Worm (Caenorhabditis elegans): ENCODE data around the gene C27F2.9.

C27F2.9 gene

ce11 chrIII:4930154-4930679, 32.6 kb downstream of the C27F2.9 start, which contains the start of gene set-2 (continued):
- TF ChIP-seq ces-1 (GFP tag; optimal IDR thresholded peaks at IDR 0.05) (no peak), blmp-1 (tag; optimal IDR thresholded peaks at IDR 0.05) (peak; percentile 44), nhr-47 (tag; optimal IDR thresholded peaks at IDR 0.05) (peak; percentile 81), nhr-20 (tag; optimal IDR thresholded peaks at IDR 0.05) (peak; percentile 65), nhr-90 (tag; optimal IDR thresholded peaks at IDR 0.05; ENCODE audit: poor library complexity) (peak; percentile 87), ceh-90 (tag; optimal IDR thresholded peaks at IDR 0.05) (peak; percentile 91), ztf-11 (tag; optimal IDR thresholded peaks at IDR 0.05) (peak in 1 of 2 experiments; percentile 88), nhr-84 (tag; optimal IDR thresholded peaks at IDR 0.05) (no peak), mab-9 (GFP tag; IDR thresholded peaks at IDR 0.05) (no peak), vab-15 (tag; optimal IDR thresholded peaks at IDR 0.05) (no peak), nhr-19 (GFP tag; conservative IDR thresholded peaks at IDR 0.05) (peak; percentile 76), ama-1 (optimal IDR thresholded peaks at IDR 0.05) (no peak), ceh-88 (GFP tag; IDR thresholded peaks at IDR 0.05) (no peak), tlp-1 (tag; optimal IDR thresholded peaks at IDR 0.05) (no peak), lin-14 (GFP tag; optimal IDR thresholded peaks at IDR 0.05) (peak; percentile 63), nhr-71 (tag; optimal IDR thresholded peaks at IDR 0.05) (peak; percentile 84), lsy-2 (tag; optimal IDR thresholded peaks at IDR 0.05) (peak; percentile 62 to 76), mef-2 (tag; optimal IDR thresholded peaks at IDR 0.05) (no peak), hpl-2 (GFP tag; optimal IDR thresholded peaks at IDR 0.05) (no peak), lin-13 (GFP tag; optimal IDR thresholded peaks at IDR 0.05) (peak; percentile 39), jun-1 (tag; optimal IDR thresholded peaks at IDR 0.05) (peak; percentile 24), fkh-10 (GFP tag; optimal IDR thresholded peaks at IDR 0.05) (no peak), lin-35 (GFP tag; optimal IDR thresholded peaks at IDR 0.05) (peak; percentile 95 to 96), mdl-1 (tag; optimal IDR thresholded peaks at IDR 0.05) (no peak), pax-3 (tag; optimal IDR thresholded peaks at IDR 0.05) (peak; percentile 78), unc-86 (tag; optimal IDR thresholded peaks at IDR 0.05) (peak; percentile 25), lir-3 (tag; optimal IDR thresholded peaks at IDR 0.05; ENCODE audit: poor library complexity) (peak; percentile 93), unc-130 (tag; optimal IDR thresholded peaks at IDR 0.05) (no peak), aha-1 (tag; optimal IDR thresholded peaks at IDR 0.05) (no peak), zip-4 (GFP tag; optimal IDR thresholded peaks at IDR 0.05) (no peak), irx-1 (tag; optimal IDR thresholded peaks at IDR 0.05) (peak; percentile 87), ceh-82 (tag; optimal IDR thresholded peaks at IDR 0.05) (peak; percentile 16 to 44 (median 27)), nhr-85 (tag) (peak; percentile 87), ztf-4 (tag; optimal IDR thresholded peaks at IDR 0.05) (no peak), unc-62 (GFP tag; optimal IDR thresholded peaks at IDR 0.05) (no peak), sup-37 (GFP tag; optimal IDR thresholded peaks at IDR 0.05) (no peak), pag-3 (tag; optimal IDR thresholded peaks at IDR 0.05; ENCODE audit: borderline replicate concordance, insufficient read depth) (no peak), unc-30 (tag; optimal IDR thresholded peaks at IDR 0.05) (no peak), sox-4 (tag; optimal IDR thresholded peaks at IDR 0.05) (peak; percentile 70), rnt-1 (tag; optimal IDR thresholded peaks at IDR 0.05) (peak; percentile 97), dsc-1 (tag; optimal IDR thresholded peaks at IDR 0.05) (peak; percentile 69), nhr-28 (tag; optimal IDR thresholded peaks at IDR 0.05) (no peak)

- TF ChIP-seq dsc-1 (tag; optimal IDR thresholded peaks at IDR 0.05) (no peak), sup-37 (GFP tag; optimal IDR thresholded peaks at IDR 0.05) (no peak), unc-30 (tag; optimal IDR thresholded peaks at IDR 0.05) (no peak), nhr-19 (GFP tag; conservative IDR thresholded peaks at IDR 0.05) (no peak), swsn-7 (tag; optimal IDR thresholded peaks at IDR 0.05) (no peak), nhr-90 (tag; optimal IDR thresholded peaks at IDR 0.05; ENCODE audit: poor library complexity) (no peak), lin-35 (GFP tag; optimal IDR thresholded peaks at IDR 0.05) (no peak), snu-23 (GFP tag; optimal IDR thresholded peaks at IDR 0.05) (no peak), lir-3 (tag; optimal IDR thresholded peaks at IDR 0.05; ENCODE audit: poor library complexity) (no peak), ceh-63 (GFP tag; optimal IDR thresholded peaks at IDR 0.05) (no peak), rnt-1 (tag; optimal IDR thresholded peaks at IDR 0.05) (no peak), ceh-88 (GFP tag; IDR thresholded peaks at IDR 0.05) (no peak), unc-98 (GFP tag; IDR thresholded peaks at IDR 0.05) (no peak), unc-62 (GFP tag; optimal IDR thresholded peaks at IDR 0.05) (no peak), zag-1 (tag; optimal IDR thresholded peaks at IDR 0.05) (no peak), nhr-47 (tag; optimal IDR thresholded peaks at IDR 0.05) (no peak), lin-13 (GFP tag; optimal IDR thresholded peaks at IDR 0.05) (no peak), egl-13 (tag; optimal IDR thresholded peaks at IDR 0.05) (no peak)
Observed at ce11 chrIII:4924134-4924533, 38.7 kb downstream of the C27F2.9 start.
